Worm (Caenorhabditis elegans): ENCODE measurements around the gene F17E9.3.

Gene F17E9.3

DNA sequence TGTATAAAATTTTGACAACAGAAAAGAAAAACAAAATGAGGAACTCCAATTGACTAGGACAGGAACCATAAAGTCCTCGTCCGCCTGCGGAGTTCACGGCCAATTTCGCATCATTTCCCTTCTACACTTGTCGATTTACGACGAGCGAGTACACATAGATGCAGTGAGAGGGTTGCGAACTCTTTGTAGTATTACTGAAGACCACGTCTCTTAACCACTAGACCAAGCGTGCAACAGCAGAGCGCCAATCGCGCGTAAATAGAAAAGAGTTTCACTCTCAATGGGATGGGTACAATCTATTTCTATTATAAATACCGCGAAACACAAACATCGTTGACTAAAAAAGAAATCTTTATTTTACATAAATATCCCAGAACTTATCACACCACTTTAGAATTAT is 20.7 kb downstream of the F17E9.3 start (continued):
- TF ChIP-seq ceh-91 (GFP tag; IDR thresholded peaks at IDR 0.05): no peak
- TF ChIP-seq ZK185.1 (tag; optimal IDR thresholded peaks at IDR 0.05; ENCODE audit: poor library complexity, severe bottlenecking): peak; percentile 85
- no peak for TF ChIP-seq madf-3 (GFP tag; IDR thresholded peaks at IDR 0.05)
- peak; percentile 46 for TF ChIP-seq snpc-1.1 (tag; optimal IDR thresholded peaks at IDR 0.05; ENCODE audit: insufficient read depth)
- TF ChIP-seq bed-1 (GFP tag; IDR thresholded peaks at IDR 0.05): no peak
- no peak for TF ChIP-seq gei-17 (GFP tag; optimal IDR thresholded peaks at IDR 0.05)
- TF ChIP-seq nhr-80 (tag; optimal IDR thresholded peaks at IDR 0.05): peak; percentile 60
- TF ChIP-seq C06A6.2 (GFP tag; conservative IDR thresholded peaks at IDR 0.05): no peak
- peak; percentile 86 for TF ChIP-seq snpc-4 (GFP tag; optimal IDR thresholded peaks at IDR 0.05)
- peak in 3 of 4 experiments; percentile 70 to 74 (median 71) for TF ChIP-seq snpc-4 (tag; optimal IDR thresholded peaks at IDR 0.05)
- TF ChIP-seq hmg-20 (GFP tag; IDR thresholded peaks at IDR 0.05): 0 out of 2 replicates have a peak, but pooled peaks have one; percentile 37
- TF ChIP-seq tbx-9 (tag; optimal IDR thresholded peaks at IDR 0.05; ENCODE audit: borderline replicate concordance): no peak
- no peak for TF ChIP-seq dpff-1 (tag; optimal IDR thresholded peaks at IDR 0.05)
- TF ChIP-seq nhr-90 (tag; optimal IDR thresholded peaks at IDR 0.05): peak; percentile 82
- TF ChIP-seq somi-1 (GFP tag; optimal IDR thresholded peaks at IDR 0.05): peak; percentile 55
- 0 out of 2 replicates have a peak, but pooled peaks have one; percentile 43 for TF ChIP-seq Y67H2A.10 (GFP tag; conservative IDR thresholded peaks at IDR 0.05)
- no peak for TF ChIP-seq F55B11.4 (tag; optimal IDR thresholded peaks at IDR 0.05; ENCODE audit: borderline replicate concordance, insufficient read depth)
- peak; percentile 24 for TF ChIP-seq tlf-1 (GFP tag; optimal IDR thresholded peaks at IDR 0.05)
- TF ChIP-seq F33H1.4 (GFP tag; IDR thresholded peaks at IDR 0.05): peak; percentile 59
- TF ChIP-seq Y53F4B.3 (GFP tag; IDR thresholded peaks at IDR 0.05): peak; percentile 20; the same call in 1 of the 2 replicates
- TF ChIP-seq sea-2 (GFP tag; IDR thresholded peaks at IDR 0.05): no peak
- no peak for TF ChIP-seq cebp-2 (GFP tag; IDR thresholded peaks at IDR 0.05)
- TF ChIP-seq zfh-2 (GFP tag; conservative IDR thresholded peaks at IDR 0.05): no peak
- peak; percentile 63 for TF ChIP-seq hmg-1.2 (GFP tag; IDR thresholded peaks at IDR 0.05)
- TF ChIP-seq mcd-1 (GFP tag; IDR thresholded peaks at IDR 0.05): peak; percentile 59; the same call in 1 of the 2 replicates
- TF ChIP-seq mxl-1 (tag; optimal IDR thresholded peaks at IDR 0.05): peak; percentile 76
- TF ChIP-seq F10E7.11 (tag; optimal IDR thresholded peaks at IDR 0.05): no peak
- 0 out of 2 replicates have a peak, but pooled peaks have one; percentile 70 for TF ChIP-seq ceh-58 (GFP tag; IDR thresholded peaks at IDR 0.05)
- TF ChIP-seq B0261.1 (tag; optimal IDR thresholded peaks at IDR 0.05): peak; percentile 77
- TF ChIP-seq madf-8 (GFP tag; conservative IDR thresholded peaks at IDR 0.05): 0 out of 2 replicates have a peak, but pooled peaks have one; percentile 25
- TF ChIP-seq K12H6.12 (tag; optimal IDR thresholded peaks at IDR 0.05): peak; percentile 9
- peak; percentile 80 for TF ChIP-seq Y95B8A.8 (GFP tag; IDR thresholded peaks at IDR 0.05)
- TF ChIP-seq aptf-2 (GFP tag; conservative IDR thresholded peaks at IDR 0.05): no peak
- peak; percentile 76 for TF ChIP-seq T07F8.4 (tag; optimal IDR thresholded peaks at IDR 0.05)
- peak; percentile 47; the same call in 1 of the 2 replicates for TF ChIP-seq D2030.7 (GFP tag; IDR thresholded peaks at IDR 0.05)
- no peak for TF ChIP-seq pha-4 (tag; optimal IDR thresholded peaks at IDR 0.05)
- peak; percentile 83 for TF ChIP-seq nfyb-1 (GFP tag; IDR thresholded peaks at IDR 0.05)
- no peak for TF ChIP-seq F37B4.10 (GFP tag; IDR thresholded peaks at IDR 0.05)
- TF ChIP-seq B0035.1 (tag; optimal IDR thresholded peaks at IDR 0.05): peak; percentile 29
- peak; percentile 89 for TF ChIP-seq tbp1 (GFP tag; optimal IDR thresholded peaks at IDR 0.05)
- peak; percentile 84 for TF ChIP-seq lin-26 (GFP tag; IDR thresholded peaks at IDR 0.05)
- 0 out of 2 replicates have a peak, but pooled peaks have one; percentile 54 for TF ChIP-seq Y79H2A.3 (GFP tag; conservative IDR thresholded peaks at IDR 0.05)
- TF ChIP-seq sdz-38 (tag; optimal IDR thresholded peaks at IDR 0.05): no peak
- TF ChIP-seq efl-1 (GFP tag; optimal IDR thresholded peaks at IDR 0.05): peak; percentile 18
- no peak for TF ChIP-seq F57A8.1 (GFP tag; optimal IDR thresholded peaks at IDR 0.05)
- TF ChIP-seq ekl-4 (GFP tag; IDR thresholded peaks at IDR 0.05): peak; percentile 66
- no peak for TF ChIP-seq ets-4 (GFP tag; optimal IDR thresholded peaks at IDR 0.05)
- peak; percentile 88 for TF ChIP-seq him-1 (tag; optimal IDR thresholded peaks at IDR 0.05)
- peak; percentile 73 for TF ChIP-seq mes-4 (tag; optimal IDR thresholded peaks at IDR 0.05)
